Worm (Caenorhabditis elegans): ENCODE data around the gene ZK721.3.

Gene ZK721.3

ce11 chrX:8744192-8744985 lies 39.9 kb upstream of the ZK721.3 start:
- TF ChIP-seq R02D3.7 (tag; optimal IDR thresholded peaks at IDR 0.05) (no peak), aly-2 (tag; optimal IDR thresholded peaks at IDR 0.05) (no peak), nhr-23 (tag; optimal IDR thresholded peaks at IDR 0.05) (no peak), sma-9 (GFP tag; optimal IDR thresholded peaks at IDR 0.05) (no peak), sma-9 (tag; optimal IDR thresholded peaks at IDR 0.05) (no peak), crh-2 (tag; optimal IDR thresholded peaks at IDR 0.05) (no peak), mdl-1 (tag; optimal IDR thresholded peaks at IDR 0.05) (no peak), nhr-10 (tag; optimal IDR thresholded peaks at IDR 0.05) (no peak), sem-4 (tag; optimal IDR thresholded peaks at IDR 0.05) (no peak), unc-55 (GFP tag; optimal IDR thresholded peaks at IDR 0.05) (no peak), ztf-1 (GFP tag; conservative IDR thresholded peaks at IDR 0.05) (no peak), fos-1 (tag; optimal IDR thresholded peaks at IDR 0.05) (no peak), mab-5 (tag; optimal IDR thresholded peaks at IDR 0.05) (no peak), dmd-4 (tag; optimal IDR thresholded peaks at IDR 0.05) (no peak), F13H6.1 (tag; optimal IDR thresholded peaks at IDR 0.05) (no peak), ama-1 (optimal IDR thresholded peaks at IDR 0.05) (no peak), ztf-4 (tag; optimal IDR thresholded peaks at IDR 0.05) (no peak), lin-11 (tag; optimal IDR thresholded peaks at IDR 0.05) (no peak), gmeb-1 (tag; optimal IDR thresholded peaks at IDR 0.05) (no peak), ZK546.5 (tag; optimal IDR thresholded peaks at IDR 0.05) (no peak)

ce11 chrX:8745524-8745923 lies 38.8 kb upstream of the ZK721.3 start:
- TF ChIP-seq aly-2 (tag; optimal IDR thresholded peaks at IDR 0.05) (no peak), mbf-1 (tag; optimal IDR thresholded peaks at IDR 0.05) (no peak), fos-1 (tag; optimal IDR thresholded peaks at IDR 0.05) (no peak)

ce11 chrX:8750209-8750608 lies 34.1 kb upstream of the ZK721.3 start:
- TF ChIP-seq sma-3 (GFP tag; optimal IDR thresholded peaks at IDR 0.05) (peak; percentile 33), nhr-129 (tag; optimal IDR thresholded peaks at IDR 0.05) (peak; percentile 37), fos-1 (tag; optimal IDR thresholded peaks at IDR 0.05) (peak; percentile 93), sma-9 (GFP tag; optimal IDR thresholded peaks at IDR 0.05) (peak; percentile 94), sma-9 (tag; optimal IDR thresholded peaks at IDR 0.05) (no peak), blmp-1 (tag; optimal IDR thresholded peaks at IDR 0.05; ENCODE audit: insufficient read depth) (no peak), F13H6.1 (tag; optimal IDR thresholded peaks at IDR 0.05) (peak; percentile 26), crh-2 (tag; optimal IDR thresholded peaks at IDR 0.05) (peak; percentile 49), nhr-21 (tag; optimal IDR thresholded peaks at IDR 0.05) (peak; percentile 23), gmeb-1 (tag; optimal IDR thresholded peaks at IDR 0.05) (peak; percentile 49), dmd-4 (tag; optimal IDR thresholded peaks at IDR 0.05) (no peak)

- TF ChIP-seq snpc-4 (tag; optimal IDR thresholded peaks at IDR 0.05) (no peak), ama-1 (optimal IDR thresholded peaks at IDR 0.05) (peak; percentile 4), nhr-77 (tag; optimal IDR thresholded peaks at IDR 0.05) (no peak)
Observed at ce11 chrX:8750660-8751059, 33.7 kb upstream of the ZK721.3 start, which contains the start of gene asns-2. Gene asns-2, minus strand, starts transcription at chrX:8750941.

- TF ChIP-seq unc-62 (GFP tag; optimal IDR thresholded peaks at IDR 0.05) (no peak), sma-3 (GFP tag; optimal IDR thresholded peaks at IDR 0.05) (peak; percentile 42), skn-1 (tag; optimal IDR thresholded peaks at IDR 0.05) (no peak), nhr-237 (tag; optimal IDR thresholded peaks at IDR 0.05) (no peak), nhr-12 (tag; optimal IDR thresholded peaks at IDR 0.05) (no peak), ztf-1 (GFP tag; conservative IDR thresholded peaks at IDR 0.05) (no peak), Y55F3AM.14 (GFP tag; optimal IDR thresholded peaks at IDR 0.05) (no peak), unc-55 (GFP tag; optimal IDR thresholded peaks at IDR 0.05) (no peak), sma-9 (GFP tag; optimal IDR thresholded peaks at IDR 0.05) (peak; percentile 97), sma-9 (tag; optimal IDR thresholded peaks at IDR 0.05) (no peak), mdl-1 (tag; optimal IDR thresholded peaks at IDR 0.05) (peak; percentile 36 to 60), peb-1 (tag; optimal IDR thresholded peaks at IDR 0.05) (no peak), blmp-1 (tag; optimal IDR thresholded peaks at IDR 0.05; ENCODE audit: insufficient read depth) (peak; percentile 52), nhr-25 (tag; optimal IDR thresholded peaks at IDR 0.05) (no peak), lin-13 (GFP tag; optimal IDR thresholded peaks at IDR 0.05) (no peak), F13H6.1 (tag; optimal IDR thresholded peaks at IDR 0.05) (no peak), ztf-4 (tag; optimal IDR thresholded peaks at IDR 0.05) (no peak), nhr-77 (tag; optimal IDR thresholded peaks at IDR 0.05) (no peak), snpc-4 (tag; optimal IDR thresholded peaks at IDR 0.05) (no peak), dmd-4 (tag; optimal IDR thresholded peaks at IDR 0.05) (no peak), ama-1 (optimal IDR thresholded peaks at IDR 0.05) (no peak), zag-1 (tag; optimal IDR thresholded peaks at IDR 0.05) (no peak), crh-2 (tag; optimal IDR thresholded peaks at IDR 0.05) (peak; percentile 33), C34F6.9 (tag; optimal IDR thresholded peaks at IDR 0.05) (no peak), ceh-16 (tag; optimal IDR thresholded peaks at IDR 0.05) (no peak), nhr-129 (tag; optimal IDR thresholded peaks at IDR 0.05) (peak; percentile 19), nhr-21 (tag; optimal IDR thresholded peaks at IDR 0.05) (peak; percentile 63), ceh-82 (tag; optimal IDR thresholded peaks at IDR 0.05) (no peak), alr-1 (tag; optimal IDR thresholded peaks at IDR 0.05) (no peak), elt-1 (tag; optimal IDR thresholded peaks at IDR 0.05) (no peak), ZK546.5 (tag; optimal IDR thresholded peaks at IDR 0.05) (no peak), unc-39 (tag; optimal IDR thresholded peaks at IDR 0.05) (no peak)
Observed at ce11 chrX:8752546-8752945, 31.8 kb upstream of the ZK721.3 start.

Data from whole organism, L2 larva.